Worm (Caenorhabditis elegans): ENCODE measurements around the gene ZC190.8.

ce11 chrV:8729100-8729499 lies 41.5 kb upstream of the ZC190.8 start, which contains the start of gene ZC196.5:
- no peak for TF ChIP-seq skn-1 (tag; optimal IDR thresholded peaks at IDR 0.05)
- TF ChIP-seq elt-2 (tag; optimal IDR thresholded peaks at IDR 0.05), result no peak
- TF ChIP-seq unc-98 (GFP tag; IDR thresholded peaks at IDR 0.05), result no peak
- TF ChIP-seq alr-1 (tag; optimal IDR thresholded peaks at IDR 0.05; ENCODE audit: borderline replicate concordance), result no peak
- no peak for TF ChIP-seq mep-1 (tag; optimal IDR thresholded peaks at IDR 0.05)
- TF ChIP-seq ztf-11 (tag; optimal IDR thresholded peaks at IDR 0.05), result no peak
- no peak for TF ChIP-seq dpl-1 (GFP tag; optimal IDR thresholded peaks at IDR 0.05)
- no peak for TF ChIP-seq tbx-2 (tag; optimal IDR thresholded peaks at IDR 0.05)
- TF ChIP-seq dsc-1 (tag; optimal IDR thresholded peaks at IDR 0.05), result no peak

All from whole organism, L1 larva.